Worm (Caenorhabditis elegans) whole organism, L2 larva: ENCODE data around the gene fbxa-150.

Experiments
- C34F6.9 ChIP-seq: fragments of 150-350 bp; optimal IDR thresholded peaks from 2 replicates; lab custom pipeline; 2014; ENCODE audit warnings: missing biosample characterization, missing genetic modification characterization
- F13H6.1 ChIP-seq: sonication (generic microtip); optimal IDR thresholded peaks from 2 replicates; lab custom pipeline; 2016; ENCODE audit warnings: missing genetic modification characterization, missing compliant biosample characterization
- R02D3.7 ChIP-seq: fragments of 150-350 bp; optimal IDR thresholded peaks from 2 replicates; lab custom pipeline; 2014; ENCODE audit warnings: missing biosample characterization, missing genetic modification characterization
- Y55F3AM.14 ChIP-seq: fragments of 200-800 bp; sonication (Bioruptor generic); optimal IDR thresholded peaks from 2 replicates; lab custom pipeline; 2018; ENCODE audit warnings: mild to moderate bottlenecking, missing genetic modification characterization, missing compliant biosample characterization
- ZK546.5 ChIP-seq: sonication (generic microtip); optimal IDR thresholded peaks from 2 replicates; lab custom pipeline; 2017; ENCODE audit warnings: missing biosample characterization, missing genetic modification characterization
- alr-1 ChIP-seq: fragments of 150-350 bp; optimal IDR thresholded peaks from 2 replicates; lab custom pipeline; 2014; ENCODE audit warnings: missing biosample characterization, missing genetic modification characterization
- aly-2 ChIP-seq: fragments of 150-350 bp; optimal IDR thresholded peaks from 2 replicates; lab custom pipeline; 2014; ENCODE audit warnings: missing biosample characterization, missing genetic modification characterization
- ama-1 ChIP-seq: fragments of 150-350 bp; optimal IDR thresholded peaks from 2 replicates; lab custom pipeline; 2018; ENCODE audit warnings: inconsistent platforms
- blmp-1 ChIP-seq: sonication (generic microtip); optimal IDR thresholded peaks from 2 replicates; lab custom pipeline; 2017; ENCODE audit warnings: missing genetic modification characterization, mild to moderate bottlenecking, missing compliant biosample characterization, antibody characterized with exemption, moderate library complexity; ENCODE audit not compliant: insufficient read depth
- ceh-16 ChIP-seq: fragments of 150-350 bp; optimal IDR thresholded peaks from 2 replicates; lab custom pipeline; 2014; ENCODE audit warnings: missing biosample characterization, missing genetic modification characterization
- ceh-82 ChIP-seq: fragments of 150-350 bp; optimal IDR thresholded peaks from 2 replicates; lab custom pipeline; 2014; ENCODE audit warnings: missing biosample characterization, missing genetic modification characterization
- egl-27 ChIP-seq: sonication (generic microtip); optimal IDR thresholded peaks from 3 replicates; lab custom pipeline; 2017; ENCODE audit warnings: missing biosample characterization, missing genetic modification reagents, missing genetic modification characterization
- elt-1 ChIP-seq: fragments of 150-350 bp; optimal IDR thresholded peaks from 2 replicates; lab custom pipeline; 2014; ENCODE audit warnings: missing biosample characterization, missing genetic modification characterization
- elt-3 ChIP-seq: sonication (generic microtip); optimal IDR thresholded peaks from 2 replicates; lab custom pipeline; 2017; ENCODE audit warnings: missing biosample characterization, missing genetic modification characterization
- gmeb-1 ChIP-seq: fragments of 150-350 bp; optimal IDR thresholded peaks from 2 replicates; lab custom pipeline; 2014; ENCODE audit warnings: missing biosample characterization, missing genetic modification characterization
- lin-11 ChIP-seq: fragments of 150-350 bp; sonication (generic microtip); optimal IDR thresholded peaks from 2 replicates; lab custom pipeline; 2014; ENCODE audit warnings: missing biosample characterization, missing genetic modification characterization, inconsistent platforms, mixed read lengths
- lin-13 ChIP-seq: fragments of 150-350 bp; optimal IDR thresholded peaks from 2 replicates; lab custom pipeline; 2014; ENCODE audit warnings: missing biosample characterization, missing genetic modification reagents, missing genetic modification characterization
- lin-39 ChIP-seq: fragments of 150-350 bp; optimal IDR thresholded peaks from 2 replicates; lab custom pipeline; 2014; ENCODE audit warnings: missing biosample characterization, missing genetic modification reagents, missing genetic modification characterization
- lsy-2 ChIP-seq, 2 experiments: fragments of 150-350 bp in 1 of 2; sonication (generic microtip) in 1 of 2; optimal IDR thresholded peaks; 2 replicates each; lab custom pipeline; 2014 to 2017; ENCODE audit warnings: missing biosample characterization in 2 of 2, missing genetic modification characterization in 2 of 2
- mab-5 ChIP-seq: fragments of 150-350 bp; optimal IDR thresholded peaks from 2 replicates; lab custom pipeline; 2014; ENCODE audit warnings: missing biosample characterization, missing genetic modification characterization
- mbf-1 ChIP-seq: sonication (generic microtip); optimal IDR thresholded peaks from 2 replicates; lab custom pipeline; 2017; ENCODE audit warnings: missing biosample characterization, missing genetic modification characterization
- mdl-1 ChIP-seq, 2 experiments: fragments of 150-350 bp in 1 of 2; sonication (generic microtip) in 1 of 2; optimal IDR thresholded peaks; 2 replicates each; lab custom pipeline; 2017; ENCODE audit warnings: missing biosample characterization in 2 of 2, missing genetic modification characterization in 2 of 2
- nhr-10 ChIP-seq: sonication (generic microtip); optimal IDR thresholded peaks from 2 replicates; lab custom pipeline; 2017; ENCODE audit warnings: missing biosample characterization, missing genetic modification characterization
- nhr-11 ChIP-seq: fragments of 150-350 bp; optimal IDR thresholded peaks from 2 replicates; lab custom pipeline; 2014; ENCODE audit warnings: missing biosample characterization, missing genetic modification characterization
- nhr-12 ChIP-seq: fragments of 150-350 bp; optimal IDR thresholded peaks from 2 replicates; lab custom pipeline; 2014; ENCODE audit warnings: missing biosample characterization, missing genetic modification characterization
- nhr-129 ChIP-seq: fragments of 150-350 bp; optimal IDR thresholded peaks from 2 replicates; lab custom pipeline; 2014; ENCODE audit warnings: missing biosample characterization, missing genetic modification characterization
- nhr-21 ChIP-seq: fragments of 150-350 bp; optimal IDR thresholded peaks from 2 replicates; lab custom pipeline; 2014; ENCODE audit warnings: missing biosample characterization, missing genetic modification characterization
- nhr-23 ChIP-seq: fragments of 150-350 bp; optimal IDR thresholded peaks from 2 replicates; lab custom pipeline; 2014; ENCODE audit warnings: missing biosample characterization, missing genetic modification reagents, missing genetic modification characterization
- nhr-237 ChIP-seq: fragments of 150-350 bp; optimal IDR thresholded peaks from 2 replicates; lab custom pipeline; 2014; ENCODE audit warnings: missing biosample characterization, missing genetic modification characterization
- nhr-25 ChIP-seq: fragments of 150-350 bp; sonication (generic microtip); optimal IDR thresholded peaks from 3 replicates; lab custom pipeline; 2014; ENCODE audit warnings: missing biosample characterization, missing genetic modification characterization
- nhr-77 ChIP-seq: fragments of 150-350 bp; optimal IDR thresholded peaks from 2 replicates; lab custom pipeline; 2014; ENCODE audit warnings: missing biosample characterization, missing genetic modification characterization
- peb-1 ChIP-seq: fragments of 150-350 bp; optimal IDR thresholded peaks from 2 replicates; lab custom pipeline; 2014; ENCODE audit warnings: missing biosample characterization, missing genetic modification characterization
- sem-4 ChIP-seq: fragments of 150-350 bp; optimal IDR thresholded peaks from 2 replicates; lab custom pipeline; 2014; ENCODE audit warnings: missing biosample characterization, missing genetic modification reagents, missing genetic modification characterization
- skn-1 ChIP-seq: sonication (generic microtip); optimal IDR thresholded peaks from 2 replicates; lab custom pipeline; 2017; ENCODE audit warnings: missing biosample characterization, missing genetic modification characterization
- sma-3 ChIP-seq: sonication (generic microtip); optimal IDR thresholded peaks from 2 replicates; lab custom pipeline; 2016; ENCODE audit warnings: missing genetic modification reagents, missing genetic modification characterization, missing compliant biosample characterization
- snpc-4 ChIP-seq: fragments of 150-350 bp; optimal IDR thresholded peaks from 2 replicates; lab custom pipeline; 2014; ENCODE audit warnings: missing biosample characterization, missing genetic modification characterization
- unc-55 ChIP-seq: fragments of 150-350 bp; sonication (generic microtip); optimal IDR thresholded peaks from 3 replicates; lab custom pipeline; 2014; ENCODE audit warnings: missing biosample characterization, missing genetic modification reagents, missing genetic modification characterization
- unc-62 ChIP-seq: fragments of 150-350 bp; optimal IDR thresholded peaks from 2 replicates; lab custom pipeline; 2014; ENCODE audit warnings: missing biosample characterization, missing genetic modification reagents, missing genetic modification characterization
- zag-1 ChIP-seq: fragments of 150-350 bp; optimal IDR thresholded peaks from 2 replicates; lab custom pipeline; 2014; ENCODE audit warnings: missing biosample characterization, missing genetic modification characterization
- ztf-11 ChIP-seq: sonication (generic microtip); optimal IDR thresholded peaks from 2 replicates; lab custom pipeline; 2017; ENCODE audit warnings: missing biosample characterization, missing genetic modification characterization
- ztf-4 ChIP-seq: fragments of 150-350 bp; optimal IDR thresholded peaks from 2 replicates; lab custom pipeline; 2014; ENCODE audit warnings: missing biosample characterization, missing genetic modification characterization

Gene fbxa-150

ce11 chrV:20551096-20551495, 28.7 kb downstream of the fbxa-150 start, which contains the start of gene Y38H6C.20:
TSS of gene Y38H6C.20 (minus strand) at chrV:20551196.
- TF ChIP-seq nhr-237 = no peak
- no peak for TF ChIP-seq blmp-1 (tag; lab: Kevin White, UChicago)
- TF ChIP-seq F13H6.1 (tag; lab: Kevin White, UChicago) = no peak
- TF ChIP-seq R02D3.7 (tag; lab: Kevin White, UChicago) = no peak
- no peak for TF ChIP-seq zag-1
- no peak for TF ChIP-seq elt-3
- no peak for TF ChIP-seq gmeb-1 (tag; lab: Kevin White, UChicago)
- no peak for TF ChIP-seq unc-62
- no peak for TF ChIP-seq lin-11 (tag; lab: Kevin White, UChicago)
- TF ChIP-seq nhr-77 (tag; lab: Kevin White, UChicago) = no peak
- TF ChIP-seq nhr-129 (tag; lab: Kevin White, UChicago) = no peak
- TF ChIP-seq, all 48 proteins: peak for 0

ce11 chrV:20552971-20553370, 30.6 kb downstream of the fbxa-150 start, which contains the start of gene vmo-1:
TSS of gene vmo-1 (minus strand) at chrV:20553071.
- TF ChIP-seq ceh-82 (tag; lab: Kevin White, UChicago) = no peak
- TF ChIP-seq unc-55 (GFP tag; lab: Kevin White, UChicago) = no peak
- no peak for TF ChIP-seq ztf-11 (tag; lab: Kevin White, UChicago)
- TF ChIP-seq lsy-2 (tag; optimal IDR thresholded peaks at IDR 0.05; lab: Kevin White, UChicago) = no peak
- no peak for TF ChIP-seq zag-1
- no peak for TF ChIP-seq Y55F3AM.14 (GFP tag; lab: Kevin White, UChicago)
- TF ChIP-seq C34F6.9 (tag; lab: Kevin White, UChicago) = no peak
- no peak for TF ChIP-seq unc-62
- no peak for TF ChIP-seq mab-5
- no peak for TF ChIP-seq peb-1 (tag; lab: Kevin White, UChicago)
- TF ChIP-seq gmeb-1 (tag; lab: Kevin White, UChicago) = no peak
- no peak for TF ChIP-seq ztf-4 (tag; lab: Kevin White, UChicago)
- no peak for TF ChIP-seq nhr-21 (tag; lab: Kevin White, UChicago)
- TF ChIP-seq egl-27 (tag; lab: Kevin White, UChicago) = no peak
- no peak for TF ChIP-seq sma-3 (GFP tag; lab: Kevin White, UChicago)

ce11 chrV:20555120-20555519, 32.7 kb downstream of the fbxa-150 start, which contains the start of gene Y38H6C.21:
TSS of gene Y38H6C.21 (minus strand) at chrV:20555267.
- TF ChIP-seq nhr-12 (tag; lab: Kevin White, UChicago) = no peak
- TF ChIP-seq nhr-25 = no peak
- TF ChIP-seq elt-1 (tag; lab: Kevin White, UChicago) = no peak
- no peak for TF ChIP-seq nhr-77 (tag; lab: Kevin White, UChicago)
- no peak for TF ChIP-seq mbf-1 (tag; lab: Kevin White, UChicago)
- TF ChIP-seq C34F6.9 (tag; lab: Kevin White, UChicago) = no peak
- TF ChIP-seq lsy-2 (tag; optimal IDR thresholded peaks at IDR 0.05; lab: Kevin White, UChicago) = no peak
- TF ChIP-seq R02D3.7 (tag; lab: Kevin White, UChicago) = no peak
- TF ChIP-seq ama-1 (lab: Kevin White, UChicago) = no peak
- no peak for TF ChIP-seq gmeb-1 (tag; lab: Kevin White, UChicago)
- no peak for TF ChIP-seq alr-1 (tag; lab: Kevin White, UChicago)

- TF ChIP-seq nhr-129 (tag; lab: Kevin White, UChicago) = no peak
- TF ChIP-seq nhr-10 = no peak
- TF ChIP-seq nhr-21 (tag; lab: Kevin White, UChicago) = no peak
- no peak for TF ChIP-seq nhr-11 (tag; lab: Kevin White, UChicago)
- no peak for TF ChIP-seq blmp-1 (tag; lab: Kevin White, UChicago)
- no peak for TF ChIP-seq sem-4 (tag; lab: Kevin White, UChicago)
- no peak for TF ChIP-seq peb-1 (tag; lab: Kevin White, UChicago)
- TF ChIP-seq nhr-237 = no peak
- no peak for TF ChIP-seq gmeb-1 (tag; lab: Kevin White, UChicago)
- TF ChIP-seq nhr-23 = no peak
- no peak for TF ChIP-seq unc-55 (GFP tag; lab: Kevin White, UChicago)
- TF ChIP-seq lin-11 (tag; lab: Kevin White, UChicago) = no peak
- TF ChIP-seq ceh-82 (tag; lab: Kevin White, UChicago) = no peak
Observed at ce11 chrV:20556260-20556659, 33.9 kb downstream of the fbxa-150 start, which contains the start of gene Y38H6C.23. TSS of gene Y38H6C.23 (minus strand) at chrV:20556360.

ce11 chrV:20558270-20558669, 35.9 kb downstream of the fbxa-150 start, which contains the start of gene abf-4:
TSS of gene abf-4 (minus strand) at chrV:20558370.
- TF ChIP-seq ZK546.5 = no peak
- no peak for TF ChIP-seq sem-4 (tag; lab: Kevin White, UChicago)
- no peak for TF ChIP-seq sma-3 (GFP tag; lab: Kevin White, UChicago)
- no peak for TF ChIP-seq aly-2 (tag; lab: Kevin White, UChicago)
- TF ChIP-seq snpc-4 = no peak
- TF ChIP-seq R02D3.7 (tag; lab: Kevin White, UChicago) = no peak
- TF ChIP-seq elt-3 = no peak
- no peak for TF ChIP-seq mdl-1 (tag; optimal IDR thresholded peaks at IDR 0.05; lab: Kevin White, UChicago)
- no peak for TF ChIP-seq Y55F3AM.14 (GFP tag; lab: Kevin White, UChicago)
- no peak for TF ChIP-seq ztf-4 (tag; lab: Kevin White, UChicago)
- no peak for TF ChIP-seq ama-1 (lab: Kevin White, UChicago)
- no peak for TF ChIP-seq mab-5
- TF ChIP-seq lin-13 (GFP tag; lab: Kevin White, UChicago) = no peak
- TF ChIP-seq lsy-2 (tag; optimal IDR thresholded peaks at IDR 0.05; lab: Kevin White, UChicago) = no peak
- TF ChIP-seq ceh-16 (tag; lab: Kevin White, UChicago) = no peak
- TF ChIP-seq lin-39 (tag; lab: Kevin White, UChicago) = no peak
- no peak for TF ChIP-seq skn-1 (tag; lab: Kevin White, UChicago)
- TF ChIP-seq nhr-23 = no peak
- TF ChIP-seq alr-1 (tag; lab: Kevin White, UChicago) = no peak
- no peak for TF ChIP-seq nhr-11 (tag; lab: Kevin White, UChicago)
